Fruit fly (Drosophila melanogaster) whole organism, pupa: ENCODE data around the gene Men-b.

Experiments
- CG10348 ChIP-seq: fragments of 200-800 bp; sonication (Bioruptor generic); IDR thresholded peaks from 2 replicates; pipeline ENCODE4 v1.3.6; 2022; ENCODE audit warnings: missing biosample characterization, missing genetic modification characterization
- CG12605 ChIP-seq: fragments of 200-800 bp; sonication (Bioruptor generic); IDR thresholded peaks from 2 replicates; pipeline ENCODE4 v1.3.6; 2022; ENCODE audit warnings: missing biosample characterization, missing genetic modification characterization
- CG13204 ChIP-seq: fragments of 200-800 bp; sonication (Bioruptor generic); optimal IDR thresholded peaks from 2 replicates; lab custom pipeline; 2018; ENCODE audit warnings: missing biosample characterization, mild to moderate bottlenecking, missing genetic modification characterization, moderate library complexity
- CG14655 ChIP-seq: fragments of 200-800 bp; sonication (Bioruptor generic); optimal IDR thresholded peaks from 3 replicates; lab custom pipeline; 2017; ENCODE audit warnings: mild to moderate bottlenecking, missing biosample characterization, missing genetic modification reagents, missing genetic modification characterization
- CG15710 ChIP-seq: fragments of 200-800 bp; sonication (Bioruptor generic); optimal IDR thresholded peaks from 2 replicates; lab custom pipeline; 2018; ENCODE audit warnings: missing biosample characterization, mild to moderate bottlenecking, missing genetic modification characterization, moderate library complexity
- CG17806 ChIP-seq: fragments of 200-800 bp; sonication (Bioruptor generic); optimal IDR thresholded peaks from 2 replicates; lab custom pipeline; 2018; ENCODE audit warnings: missing biosample characterization, mild to moderate bottlenecking, missing genetic modification characterization, moderate library complexity
- CG32121 ChIP-seq: fragments of 200-800 bp; sonication (Bioruptor generic); IDR thresholded peaks from 2 replicates; pipeline ENCODE4 v1.3.6; 2022; ENCODE audit warnings: missing biosample characterization, missing genetic modification characterization
- CG34367 ChIP-seq: fragments of 200-800 bp; sonication (Bioruptor generic); optimal IDR thresholded peaks from 2 replicates; lab custom pipeline; 2018; ENCODE audit warnings: missing biosample characterization, mild to moderate bottlenecking, missing genetic modification characterization
- CG4496 ChIP-seq: fragments of 200-800 bp; sonication (Bioruptor generic); IDR thresholded peaks from 3 replicates; pipeline ENCODE4 v1.3.6; 2022; ENCODE audit warnings: missing biosample characterization, missing genetic modification characterization
- CG8159 ChIP-seq: fragments of 200-800 bp; sonication (Bioruptor generic); optimal IDR thresholded peaks from 3 replicates; lab custom pipeline; 2018; ENCODE audit warnings: missing biosample characterization, mild to moderate bottlenecking, missing genetic modification characterization, moderate library complexity
- CG8301 ChIP-seq: fragments of 200-800 bp; sonication (Bioruptor generic); optimal IDR thresholded peaks from 2 replicates; lab custom pipeline; 2018; ENCODE audit warnings: missing biosample characterization, mild to moderate bottlenecking, missing genetic modification characterization
- CG9948 ChIP-seq: fragments of 200-800 bp; sonication (Bioruptor generic); optimal IDR thresholded peaks from 2 replicates; lab custom pipeline; 2018; ENCODE audit warnings: missing biosample characterization, mild to moderate bottlenecking, missing genetic modification characterization, moderate library complexity
- D1 ChIP-seq: fragments of 200-800 bp; sonication (Bioruptor generic); optimal IDR thresholded peaks from 2 replicates; lab custom pipeline; 2018; ENCODE audit warnings: missing biosample characterization, mild to moderate bottlenecking, missing genetic modification characterization, moderate library complexity
- EcR ChIP-seq: fragments of 200-800 bp; sonication (Bioruptor generic); optimal IDR thresholded peaks from 3 replicates; lab custom pipeline; 2019; ENCODE audit warnings: missing biosample characterization, missing genetic modification characterization, mild to moderate bottlenecking, moderate library complexity, missing genetic modification reagents
- Ets98B ChIP-seq: fragments of 200-800 bp; sonication (Bioruptor generic); IDR thresholded peaks from 2 replicates; pipeline ENCODE4 v1.3.6; 2022; ENCODE audit warnings: missing biosample characterization, missing genetic modification characterization
- Pif1A ChIP-seq: fragments of 200-800 bp; sonication (Bioruptor generic); optimal IDR thresholded peaks from 3 replicates; lab custom pipeline; 2016; ENCODE audit warnings: missing biosample characterization, missing genetic modification characterization
- Pif1B ChIP-seq: fragments of 200-800 bp; sonication (Bioruptor generic); optimal IDR thresholded peaks from 3 replicates; lab custom pipeline; 2016; ENCODE audit warnings: missing biosample characterization, missing genetic modification characterization
- Snoo ChIP-seq: fragments of 200-800 bp; sonication (Bioruptor generic); optimal IDR thresholded peaks from 3 replicates; lab custom pipeline; 2017; ENCODE audit warnings: missing biosample characterization, mild to moderate bottlenecking, missing genetic modification characterization, inconsistent platforms
- fd96Ca ChIP-seq: fragments of 200-800 bp; sonication (Bioruptor generic); IDR thresholded peaks from 3 replicates; pipeline ENCODE4 v1.3.6; 2022; ENCODE audit warnings: missing biosample characterization, missing genetic modification characterization
- gl ChIP-seq: fragments of 200-800 bp; sonication (Bioruptor generic); optimal IDR thresholded peaks from 2 replicates; lab custom pipeline; 2018; ENCODE audit warnings: missing biosample characterization, mild to moderate bottlenecking, missing genetic modification characterization
- rn ChIP-seq: fragments of 200-800 bp; sonication (Bioruptor generic); IDR thresholded peaks from 2 replicates; pipeline ENCODE4 v1.3.6; 2022; ENCODE audit warnings: missing biosample characterization, missing genetic modification characterization

Men-b gene

dm6 chr3R:27160858-27161257, 9.4 kb downstream of the Men-b start, which contains the start of gene CG5909:
TSS of gene CG5909 (plus strand) at chr3R:27161158.
- TF ChIP-seq rn (GFP tag; lab: Robert Waterston, UW) (no peak), CG17806 (tag; lab: Kevin White, UChicago) (no peak), CG8301 (tag; lab: Kevin White, UChicago) (no peak), CG34367 (tag; lab: Kevin White, UChicago) (no peak), CG12605 (GFP tag; lab: Robert Waterston, UW) (no peak), CG13204 (GFP tag; lab: Kevin White, UChicago) (no peak), CG9948 (tag; lab: Kevin White, UChicago) (no peak), CG32121 (GFP tag; lab: Robert Waterston, UW) (no peak), D1 (tag; lab: Kevin White, UChicago) (no peak), Ets98B (GFP tag; lab: Robert Waterston, UW) (no peak), CG14655 (GFP tag; lab: Kevin White, UChicago) (no peak), CG10348 (GFP tag; lab: Robert Waterston, UW) (no peak)

- TF ChIP-seq rn (GFP tag; lab: Robert Waterston, UW), result no peak
- TF ChIP-seq gl (tag; lab: Kevin White, UChicago), result no peak
- TF ChIP-seq CG32121 (GFP tag; lab: Robert Waterston, UW), result no peak
- TF ChIP-seq CG12605 (GFP tag; lab: Robert Waterston, UW), result no peak
- TF ChIP-seq Ets98B (GFP tag; lab: Robert Waterston, UW), result no peak
- no peak for TF ChIP-seq CG4496
- no peak for TF ChIP-seq CG13204 (GFP tag; lab: Kevin White, UChicago)
- TF ChIP-seq D1 (tag; lab: Kevin White, UChicago), result no peak
- TF ChIP-seq, all 21 proteins: peak for 0
Measured at dm6 chr3R:27162824-27163223, 11.4 kb downstream of the Men-b start, which contains the start of gene ppk31. TSS of gene ppk31 (plus strand) at chr3R:27163124.

DNA sequence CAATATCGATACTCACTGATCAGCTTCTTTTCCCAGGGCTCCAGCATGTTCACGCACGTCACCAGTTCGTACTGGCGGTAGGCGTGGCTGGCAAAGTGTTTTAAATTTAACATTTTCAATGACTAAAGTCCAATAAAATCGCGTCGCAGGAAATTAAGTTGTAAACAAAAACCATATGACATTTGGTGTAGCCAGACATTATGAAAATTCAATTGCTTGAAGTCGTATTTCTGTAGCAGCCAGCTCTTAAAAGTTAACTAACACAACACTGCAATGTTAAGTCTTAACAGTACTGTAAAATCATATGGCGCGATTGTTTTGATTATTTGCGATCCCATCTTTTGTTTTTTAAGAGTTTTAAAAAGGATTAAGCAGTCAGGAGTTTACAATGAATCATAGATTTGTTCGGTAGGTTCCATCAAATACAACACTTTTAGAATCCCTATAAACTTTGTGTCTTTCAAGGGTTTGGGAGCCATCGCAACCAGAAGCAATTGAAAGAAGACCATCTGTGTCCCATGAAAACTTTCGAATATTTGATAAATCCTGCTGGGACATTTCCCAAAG, 14.0 kb downstream of the Men-b start, which contains the start of the genes CG34293 and spn-D:
Gene CG34293, minus strand, starts transcription at position 160 of the 567 bp plus-strand sequence.
Gene spn-D, plus strand, starts transcription at position 301 of the 567 bp plus-strand sequence.
- TF ChIP-seq fd96Ca, result no peak
- TF ChIP-seq Pif1A (GFP tag; lab: Kevin White, UChicago), result no peak
- TF ChIP-seq Snoo (tag; lab: Kevin White, UChicago), result no peak
- no peak for TF ChIP-seq CG17806 (tag; lab: Kevin White, UChicago)
- no peak for TF ChIP-seq CG10348 (GFP tag; lab: Robert Waterston, UW)
- no peak for TF ChIP-seq D1 (tag; lab: Kevin White, UChicago)
- TF ChIP-seq CG8301 (tag; lab: Kevin White, UChicago), result no peak
- TF ChIP-seq CG32121 (GFP tag; lab: Robert Waterston, UW), result no peak
- TF ChIP-seq CG12605 (GFP tag; lab: Robert Waterston, UW), result no peak
- TF ChIP-seq CG9948 (tag; lab: Kevin White, UChicago), result no peak
- TF ChIP-seq CG13204 (GFP tag; lab: Kevin White, UChicago), result no peak
- no peak for TF ChIP-seq Pif1B
- no peak for TF ChIP-seq CG8159 (tag; lab: Kevin White, UChicago)
- no peak for TF ChIP-seq Ets98B (GFP tag; lab: Robert Waterston, UW)
- TF ChIP-seq rn (GFP tag; lab: Robert Waterston, UW), result no peak
- no peak for TF ChIP-seq EcR (GFP tag; lab: Kevin White, UChicago)
- no peak for TF ChIP-seq CG14655 (GFP tag; lab: Kevin White, UChicago)

- TF ChIP-seq D1 (tag; lab: Kevin White, UChicago) (no peak), Pif1A (GFP tag; lab: Kevin White, UChicago) (peak; percentile 84), CG17806 (tag; lab: Kevin White, UChicago) (peak; percentile 82), CG34367 (tag; lab: Kevin White, UChicago) (peak; percentile 37), fd96Ca (peak; percentile 86), CG8159 (tag; lab: Kevin White, UChicago) (peak; percentile 70), EcR (GFP tag; lab: Kevin White, UChicago) (no peak), CG8301 (tag; lab: Kevin White, UChicago) (peak; percentile 92), CG12605 (GFP tag; lab: Robert Waterston, UW) (peak; percentile 90), CG9948 (tag; lab: Kevin White, UChicago) (peak; percentile 79), Snoo (tag; lab: Kevin White, UChicago) (no peak), CG14655 (GFP tag; lab: Kevin White, UChicago) (peak; percentile 92), CG4496 (peak; percentile 92), CG15710 (peak; percentile 57), CG13204 (GFP tag; lab: Kevin White, UChicago) (peak; percentile 14), CG32121 (GFP tag; lab: Robert Waterston, UW) (peak; percentile 91), Ets98B (GFP tag; lab: Robert Waterston, UW) (peak; percentile 94), gl (tag; lab: Kevin White, UChicago) (peak; percentile 45), CG10348 (GFP tag; lab: Robert Waterston, UW) (no peak), rn (GFP tag; lab: Robert Waterston, UW) (peak; percentile 82), Pif1B (peak; percentile 78)
- TF ChIP-seq, all 21 proteins: peak for 17
Measured at dm6 chr3R:27167350-27167749, 15.9 kb downstream of the Men-b start.

- TF ChIP-seq gl (tag; lab: Kevin White, UChicago) (peak; percentile 31), CG15710 (peak; percentile 34), CG9948 (tag; lab: Kevin White, UChicago) (peak; percentile 18), EcR (GFP tag; lab: Kevin White, UChicago) (no peak), Snoo (tag; lab: Kevin White, UChicago) (peak; percentile 19), CG14655 (GFP tag; lab: Kevin White, UChicago) (peak; percentile 40), Pif1B (no peak), CG8159 (tag; lab: Kevin White, UChicago) (peak; percentile 59), CG8301 (tag; lab: Kevin White, UChicago) (peak; percentile 5), CG17806 (tag; lab: Kevin White, UChicago) (peak; percentile 59), Pif1A (GFP tag; lab: Kevin White, UChicago) (peak; percentile 24)
Measured at dm6 chr3R:27171153-27171552, 19.7 kb downstream of the Men-b start.
